Worm (Caenorhabditis elegans): ENCODE data around the gene rab-6.1.

ce11 chrIII:9001899-9002298 is 3.9 kb downstream of the rab-6.1 start, which contains the start of gene rpn-6.2:
- no peak for TF ChIP-seq ama-1 (optimal IDR thresholded peaks at IDR 0.05)
- TF ChIP-seq egl-27 (tag; optimal IDR thresholded peaks at IDR 0.05): no peak
- TF ChIP-seq lsy-2 (tag; optimal IDR thresholded peaks at IDR 0.05): no peak
- no peak for TF ChIP-seq mdl-1 (tag; optimal IDR thresholded peaks at IDR 0.05)
- no peak for TF ChIP-seq nhr-77 (tag; optimal IDR thresholded peaks at IDR 0.05)

Data from whole organism, L4 larva.